Worm (Caenorhabditis elegans) whole organism, L3 larva: ENCODE data around the gene F46F5.8.

Experiments used
- ceh-9 ChIP-seq: sonication (generic microtip); optimal IDR thresholded peaks from 2 replicates; lab custom pipeline; 2018; ENCODE audit warnings: missing biosample characterization, missing genetic modification characterization
- elt-1 ChIP-seq: fragments of 150-350 bp; optimal IDR thresholded peaks from 2 replicates; lab custom pipeline; 2014; ENCODE audit warnings: missing biosample characterization, missing genetic modification characterization
- fos-1 ChIP-seq: fragments of 150-350 bp; optimal IDR thresholded peaks from 2 replicates; lab custom pipeline; 2014; ENCODE audit warnings: missing biosample characterization, missing genetic modification characterization
- jun-1 ChIP-seq: fragments of 150-350 bp; optimal IDR thresholded peaks from 2 replicates; lab custom pipeline; 2014; ENCODE audit warnings: missing biosample characterization, missing genetic modification reagents, missing genetic modification characterization
- mdl-1 ChIP-seq: fragments of 150-350 bp; optimal IDR thresholded peaks from 2 replicates; lab custom pipeline; 2014; ENCODE audit warnings: missing biosample characterization, missing genetic modification characterization
- mml-1 ChIP-seq: fragments of 150-350 bp; sonication (generic microtip); optimal IDR thresholded peaks from 3 replicates; lab custom pipeline; 2014; ENCODE audit warnings: missing biosample characterization, missing genetic modification characterization
- nfya-1 ChIP-seq: sonication (generic microtip); optimal IDR thresholded peaks from 2 replicates; lab custom pipeline; 2017; ENCODE audit warnings: missing genetic modification characterization, mild to moderate bottlenecking, missing compliant biosample characterization, antibody characterized with exemption, moderate library complexity; ENCODE audit not compliant: insufficient read depth
- nhr-76 ChIP-seq: fragments of 150-350 bp; sonication (generic microtip); optimal IDR thresholded peaks from 5 replicates; lab custom pipeline; 2014; ENCODE audit warnings: missing biosample characterization, missing genetic modification characterization
- nhr-77 ChIP-seq: fragments of 150-350 bp; optimal IDR thresholded peaks from 2 replicates; lab custom pipeline; 2014; ENCODE audit warnings: missing biosample characterization, missing genetic modification characterization
- pqm-1 ChIP-seq: fragments of 150-350 bp; optimal IDR thresholded peaks from 2 replicates; lab custom pipeline; 2017; ENCODE audit warnings: missing biosample characterization, missing genetic modification characterization, inconsistent platforms
- tbx-2 ChIP-seq: sonication (generic microtip); optimal IDR thresholded peaks from 2 replicates; lab custom pipeline; 2016; ENCODE audit warnings: mild to moderate bottlenecking, missing genetic modification characterization, missing compliant biosample characterization
- unc-62 ChIP-seq: fragments of 150-350 bp; sonication (generic microtip); optimal IDR thresholded peaks from 4 replicates; lab custom pipeline; 2014; ENCODE audit warnings: missing biosample characterization, missing genetic modification reagents, missing genetic modification characterization
- ztf-4 ChIP-seq: fragments of 150-350 bp; optimal IDR thresholded peaks from 2 replicates; lab custom pipeline; 2014; ENCODE audit warnings: missing biosample characterization, missing genetic modification characterization

ce11 chrII:803009-803408 is 18.4 kb downstream of the F46F5.8 start, which contains the start of gene F46F5.13:
- TF ChIP-seq nhr-77 (tag; lab: Kevin White, UChicago) = no peak
- TF ChIP-seq ztf-4 (tag; lab: Kevin White, UChicago) = no peak
- no peak for TF ChIP-seq mdl-1 (tag; lab: Kevin White, UChicago)
- TF ChIP-seq jun-1 (tag; lab: Kevin White, UChicago) = no peak
- no peak for TF ChIP-seq nfya-1 (tag; lab: Kevin White, UChicago)
- TF ChIP-seq ceh-9 = no peak
- no peak for TF ChIP-seq fos-1 (tag; lab: Kevin White, UChicago)
- no peak for TF ChIP-seq nhr-76
- no peak for TF ChIP-seq unc-62 (GFP tag; lab: Kevin White, UChicago)
- TF ChIP-seq tbx-2 = no peak
- TF ChIP-seq mml-1 (tag; lab: Kevin White, UChicago) = no peak
- TF ChIP-seq elt-1 (tag; lab: Kevin White, UChicago) = no peak
- no peak for TF ChIP-seq pqm-1 (tag; lab: Kevin White, UChicago)
